Fruit fly (Drosophila melanogaster) whole organism, embryonic: ENCODE measurements around the gene Tbcc.

Experiments
- Blimp-1 ChIP-seq: fragments of 200-800 bp; sonication (Bioruptor generic); optimal IDR thresholded peaks from 3 replicates; lab custom pipeline; 2018; ENCODE audit warnings: missing biosample characterization, missing genetic modification characterization, mild to moderate bottlenecking, moderate library complexity, missing genetic modification reagents
- Bteb2 ChIP-seq: fragments of 200-800 bp; sonication (Bioruptor generic); optimal IDR thresholded peaks from 2 replicates; lab custom pipeline; 2016; ENCODE audit warnings: missing biosample characterization, missing genetic modification characterization
- CG1024 ChIP-seq: fragments of 200-800 bp; sonication (Bioruptor generic); IDR thresholded peaks from 2 replicates; pipeline ENCODE4 v1.3.6; 2022; ENCODE audit warnings: missing biosample characterization, missing genetic modification characterization
- CG10274 ChIP-seq: fragments of 200-800 bp; sonication (Bioruptor generic); optimal IDR thresholded peaks from 3 replicates; lab custom pipeline; 2017; ENCODE audit warnings: missing biosample characterization, mild to moderate bottlenecking, missing genetic modification characterization
- CG10321 ChIP-seq: fragments of 200-800 bp; sonication (Bioruptor generic); IDR thresholded peaks from 2 replicates; pipeline ENCODE4 v1.3.6; 2022; ENCODE audit warnings: missing biosample characterization, missing genetic modification characterization
- CG11093 ChIP-seq: fragments of 200-800 bp; sonication (Bioruptor generic); IDR thresholded peaks from 3 replicates; pipeline ENCODE4 v1.3.6; 2022; ENCODE audit warnings: missing biosample characterization, missing genetic modification characterization
- CG11398 ChIP-seq: fragments of 200-800 bp; sonication (Bioruptor generic); optimal IDR thresholded peaks from 2 replicates; lab custom pipeline; 2016; ENCODE audit warnings: missing biosample characterization, missing genetic modification characterization
- CG12769 ChIP-seq: fragments of 200-800 bp; sonication (Bioruptor generic); optimal IDR thresholded peaks from 2 replicates; lab custom pipeline; 2019; ENCODE audit warnings: missing biosample characterization, mild to moderate bottlenecking, missing genetic modification characterization, moderate library complexity
- CG13894 ChIP-seq: fragments of 200-800 bp; sonication (Bioruptor generic); optimal IDR thresholded peaks from 3 replicates; lab custom pipeline; 2018; ENCODE audit warnings: missing biosample characterization, mild to moderate bottlenecking, missing genetic modification characterization, moderate library complexity
- CG1602 ChIP-seq: fragments of 200-800 bp; sonication (Bioruptor generic); optimal IDR thresholded peaks from 3 replicates; lab custom pipeline; 2016; ENCODE audit warnings: missing biosample characterization, missing genetic modification characterization
- CG17361 ChIP-seq: fragments of 200-800 bp; sonication (Bioruptor generic); IDR thresholded peaks from 3 replicates; pipeline ENCODE4 v1.3.6; 2022; ENCODE audit warnings: missing biosample characterization, missing genetic modification characterization
- CG17802 ChIP-seq: fragments of 200-800 bp; sonication (Bioruptor generic); optimal IDR thresholded peaks from 2 replicates; lab custom pipeline; 2018; ENCODE audit warnings: missing biosample characterization, mild to moderate bottlenecking, missing genetic modification characterization, moderate library complexity
- CG2202 ChIP-seq: fragments of 200-800 bp; sonication (Bioruptor generic); optimal IDR thresholded peaks from 2 replicates; lab custom pipeline; 2018; ENCODE audit warnings: missing biosample characterization, mild to moderate bottlenecking, missing genetic modification characterization
- CG3407 ChIP-seq: fragments of 200-800 bp; sonication (Bioruptor generic); optimal IDR thresholded peaks from 2 replicates; lab custom pipeline; 2018; ENCODE audit warnings: missing biosample characterization, mild to moderate bottlenecking, missing genetic modification characterization
- CG4404 ChIP-seq: fragments of 200-800 bp; sonication (Bioruptor generic); IDR thresholded peaks from 2 replicates; pipeline ENCODE4 v1.3.6; 2022; ENCODE audit warnings: missing biosample characterization, missing genetic modification characterization
- CG4854 ChIP-seq: fragments of 200-800 bp; sonication (Bioruptor generic); optimal IDR thresholded peaks from 2 replicates; lab custom pipeline; 2016; ENCODE audit warnings: missing biosample characterization, missing genetic modification characterization, inconsistent platforms
- CG5953 ChIP-seq: fragments of 200-800 bp; sonication (Bioruptor generic); IDR thresholded peaks from 2 replicates; pipeline ENCODE4 v1.3.6; 2022; ENCODE audit warnings: missing biosample characterization, missing genetic modification characterization
- CG6689 ChIP-seq: fragments of 200-800 bp; sonication (Bioruptor generic); IDR thresholded peaks from 2 replicates; pipeline ENCODE4 v1.3.6; 2022; ENCODE audit warnings: missing biosample characterization, missing genetic modification characterization
- CG8944 ChIP-seq: fragments of 200-800 bp; sonication (Bioruptor generic); optimal IDR thresholded peaks from 3 replicates; lab custom pipeline; 2016; ENCODE audit warnings: missing biosample characterization, missing genetic modification characterization
- Dref ChIP-seq: fragments of 200-800 bp; sonication (Bioruptor generic); IDR thresholded peaks from 2 replicates; pipeline ENCODE4 v1.3.6; 2022; ENCODE audit warnings: missing biosample characterization, missing genetic modification characterization
- Fer2 ChIP-seq: fragments of 200-800 bp; sonication (Bioruptor generic); optimal IDR thresholded peaks from 2 replicates; lab custom pipeline; 2018; ENCODE audit warnings: missing biosample characterization, mild to moderate bottlenecking, missing genetic modification characterization, moderate library complexity
- GATAe ChIP-seq: fragments of 200-800 bp; sonication (Bioruptor generic); conservative IDR thresholded peaks from 2 replicates; pipeline ENCODE4 v1.3.6; 2022; ENCODE audit warnings: missing biosample characterization, missing genetic modification characterization
- HmgD ChIP-seq: fragments of 200-800 bp; sonication (Bioruptor generic); optimal IDR thresholded peaks from 3 replicates; lab custom pipeline; 2016; ENCODE audit warnings: missing biosample characterization, missing genetic modification characterization
- Hr3 ChIP-seq: fragments of 200-800 bp; sonication (Bioruptor generic); optimal IDR thresholded peaks from 3 replicates; lab custom pipeline; 2016; ENCODE audit warnings: missing biosample characterization, missing genetic modification characterization
- Hsf ChIP-seq: fragments of 200-800 bp; sonication (Bioruptor generic); optimal IDR thresholded peaks from 3 replicates; lab custom pipeline; 2016; ENCODE audit warnings: missing biosample characterization, missing genetic modification characterization
- MESR4 ChIP-seq: fragments of 200-800 bp; sonication (Bioruptor generic); optimal IDR thresholded peaks from 2 replicates; lab custom pipeline; 2018; ENCODE audit warnings: missing biosample characterization, mild to moderate bottlenecking, missing genetic modification characterization, moderate library complexity
- Med ChIP-seq: fragments of 200-800 bp; sonication (Bioruptor generic); peaks from one replicate; lab custom pipeline; 2016; ENCODE audit warnings: missing biosample characterization, missing genetic modification characterization, mild to moderate bottlenecking, inconsistent platforms, moderate library complexity
- Sry-δ ChIP-seq: fragments of 200-800 bp; sonication (Bioruptor generic); optimal IDR thresholded peaks from 2 replicates; lab custom pipeline; 2016; ENCODE audit warnings: missing biosample characterization, missing genetic modification characterization
- Trl ChIP-seq, 3 experiments: fragments of >200 bp in 2 of 3; fragments of 200-800 bp in 1 of 3; sonication (Bioruptor generic) in 1 of 3; optimal IDR thresholded peaks; 2 replicates in 1 of 3; 3 replicates in 2 of 3; lab custom pipeline; 2016 to 2017; ENCODE audit warnings: missing biosample characterization in 1 of 3, missing genetic modification characterization in 1 of 3
- ab ChIP-seq: fragments of 200-800 bp; sonication (Bioruptor generic); optimal IDR thresholded peaks from 2 replicates; lab custom pipeline; 2016; ENCODE audit warnings: missing biosample characterization, missing genetic modification characterization
- az2 ChIP-seq: fragments of 200-800 bp; sonication (Bioruptor generic); optimal IDR thresholded peaks from 3 replicates; lab custom pipeline; 2016; ENCODE audit warnings: missing biosample characterization, missing genetic modification characterization
- corto ChIP-seq: fragments of 200-800 bp; sonication (Bioruptor generic); optimal IDR thresholded peaks from 2 replicates; lab custom pipeline; 2016; ENCODE audit warnings: missing biosample characterization, mild to moderate bottlenecking, missing genetic modification characterization, moderate library complexity
- en ChIP-seq: fragments of 200-800 bp; sonication (Bioruptor generic); optimal IDR thresholded peaks from 2 replicates; lab custom pipeline; 2016; ENCODE audit warnings: missing biosample characterization, missing genetic modification characterization
- eve ChIP-seq, 2 experiments: fragments of >200 bp; optimal IDR thresholded peaks; 2 replicates each; lab custom pipeline; 2017; ENCODE audit warnings: missing biosample characterization in 2 of 2, missing genetic modification characterization in 2 of 2
- gcm ChIP-seq: fragments of 200-800 bp; sonication (Bioruptor generic); optimal IDR thresholded peaks from 2 replicates; lab custom pipeline; 2019; ENCODE audit warnings: missing biosample characterization, mild to moderate bottlenecking, missing genetic modification characterization, moderate library complexity
- gfzf ChIP-seq: fragments of 200-800 bp; sonication (Bioruptor generic); optimal IDR thresholded peaks from 2 replicates; lab custom pipeline; 2016; ENCODE audit warnings: missing biosample characterization, mild to moderate bottlenecking, missing genetic modification characterization, moderate library complexity
- h ChIP-seq: fragments of >200 bp; optimal IDR thresholded peaks from 2 replicates; lab custom pipeline; 2017
- her ChIP-seq: fragments of 200-800 bp; sonication (Bioruptor generic); optimal IDR thresholded peaks from 2 replicates; lab custom pipeline; 2016; ENCODE audit warnings: missing biosample characterization, missing genetic modification characterization
- jumu ChIP-seq: fragments of 200-800 bp; sonication (Bioruptor generic); optimal IDR thresholded peaks from 3 replicates; lab custom pipeline; 2016; ENCODE audit warnings: missing biosample characterization, missing genetic modification characterization
- kah ChIP-seq: fragments of 200-800 bp; sonication (Bioruptor generic); optimal IDR thresholded peaks from 2 replicates; lab custom pipeline; 2018; ENCODE audit warnings: missing biosample characterization, mild to moderate bottlenecking, missing genetic modification characterization
- klu ChIP-seq: fragments of 200-800 bp; sonication (Bioruptor generic); IDR thresholded peaks from 2 replicates; pipeline ENCODE4 v1.3.6; 2022; ENCODE audit warnings: missing biosample characterization, missing genetic modification characterization
- knrl ChIP-seq: fragments of 200-800 bp; sonication (Bioruptor generic); IDR thresholded peaks from 3 replicates; pipeline ENCODE4 v1.3.6; 2022; ENCODE audit warnings: missing biosample characterization, missing genetic modification characterization; ENCODE audit not compliant: partially characterized antibody
- lov ChIP-seq, 2 experiments: fragments of 200-800 bp in 1 of 2; fragments of >200 bp in 1 of 2; sonication (Bioruptor generic) in 1 of 2; IDR thresholded peaks in 1 of 2; optimal IDR thresholded peaks in 1 of 2; 2 replicates in 1 of 2; 3 replicates in 1 of 2; pipeline versions ENCODE4 v1.3.6 to Lab custom; 2017 to 2022; ENCODE audit warnings: missing biosample characterization in 1 of 2, missing genetic modification characterization in 1 of 2
- nerfin-2 ChIP-seq: fragments of 200-800 bp; sonication (Bioruptor generic); IDR thresholded peaks from 2 replicates; pipeline ENCODE4 v1.3.6; 2022; ENCODE audit warnings: missing biosample characterization, missing genetic modification characterization; ENCODE audit not compliant: partially characterized antibody
- ranshi ChIP-seq: fragments of 200-800 bp; sonication (Bioruptor generic); IDR thresholded peaks from 2 replicates; pipeline ENCODE4 v1.3.6; 2022; ENCODE audit warnings: missing biosample characterization, missing genetic modification characterization
- seq ChIP-seq: fragments of 200-800 bp; sonication (Bioruptor generic); IDR thresholded peaks from 2 replicates; pipeline ENCODE4 v1.3.6; 2022; ENCODE audit warnings: missing biosample characterization, missing genetic modification characterization
- sim ChIP-seq: fragments of 200-800 bp; sonication (Bioruptor generic); IDR thresholded peaks from 2 replicates; pipeline ENCODE4 v1.3.6; 2022; ENCODE audit warnings: missing biosample characterization, missing genetic modification characterization
- tll ChIP-seq, 2 experiments: fragments of 200-800 bp in 1 of 2; fragments of >200 bp in 1 of 2; sonication (Bioruptor generic) in 1 of 2; optimal IDR thresholded peaks; 2 replicates each; lab custom pipeline; 2017 to 2019; ENCODE audit warnings: missing biosample characterization in 2 of 2, missing genetic modification characterization in 2 of 2, mild to moderate bottlenecking in 1 of 2, moderate library complexity in 1 of 2
- tna ChIP-seq: fragments of 200-800 bp; sonication (Bioruptor generic); IDR thresholded peaks from 2 replicates; pipeline ENCODE4 v1.3.6; 2022; ENCODE audit warnings: missing biosample characterization, missing genetic modification characterization; ENCODE audit not compliant: partially characterized antibody
- tup ChIP-seq: fragments of 200-800 bp; sonication (Bioruptor generic); optimal IDR thresholded peaks from 2 replicates; lab custom pipeline; 2016; ENCODE audit warnings: missing biosample characterization, mild to moderate bottlenecking, missing genetic modification characterization, moderate library complexity

Gene Tbcc

DNA sequence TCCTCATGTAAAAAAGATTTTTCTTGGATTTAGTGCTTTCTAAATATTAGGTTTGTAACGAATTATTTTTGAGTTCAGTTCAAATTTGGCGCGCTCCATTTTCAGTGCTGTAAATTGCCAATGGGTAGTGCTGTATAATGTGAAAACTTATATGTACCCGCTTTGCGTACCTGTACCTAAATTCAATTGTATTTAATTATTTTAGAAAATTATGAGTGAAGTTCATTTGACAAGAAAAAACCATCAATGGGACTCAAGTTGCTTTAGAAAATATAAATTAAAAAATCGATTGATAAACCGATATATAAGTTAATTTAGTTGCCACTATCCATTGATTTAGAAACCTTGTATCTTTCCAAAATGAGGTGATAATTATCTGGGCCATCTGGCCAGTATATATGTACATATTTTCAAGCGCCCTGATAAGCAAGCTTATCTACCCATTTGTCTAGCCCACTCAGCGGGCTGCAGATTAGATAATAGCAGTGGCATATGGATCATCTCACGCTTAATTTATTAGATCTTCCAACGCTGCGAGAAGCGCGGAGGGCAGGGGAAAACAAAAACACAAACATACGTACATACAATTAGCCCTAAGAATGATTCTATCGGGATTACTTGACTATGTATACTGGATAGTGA lies 36.7 kb upstream of the Tbcc start (continued):
- TF ChIP-seq gcm (peak; percentile 26), tna (no peak), h (lab: Kevin White, UChicago) (no peak), CG12769 (tag; lab: Kevin White, UChicago) (no peak), CG5953 (no peak), knrl (GFP tag; lab: Robert Waterston, UW) (no peak), Hr3 (peak; percentile 12), GATAe (peak; percentile 82), tll (GFP tag; optimal IDR thresholded peaks at IDR 0.05; lab: Kevin White, UChicago) (no peak), CG8944 (GFP tag; lab: Kevin White, UChicago) (no peak), ab (no peak), CG3407 (GFP tag; lab: Kevin White, UChicago) (peak; percentile 13), HmgD (GFP tag; lab: Kevin White, UChicago) (no peak), CG1024 (GFP tag; lab: Robert Waterston, UW) (no peak), sim (GFP tag; lab: Robert Waterston, UW) (no peak), CG17802 (tag; lab: Kevin White, UChicago) (no peak), Fer2 (tag; lab: Kevin White, UChicago) (no peak), lov (optimal IDR thresholded peaks at IDR 0.05; lab: Kevin White, UChicago) (no peak), lov (GFP tag; IDR thresholded peaks at IDR 0.05; lab: Robert Waterston, UW) (no peak), CG10274 (no peak), nerfin-2 (no peak), Bteb2 (GFP tag; lab: Kevin White, UChicago) (peak; percentile 14), CG13894 (no peak), Blimp-1 (peak; percentile 24), seq (GFP tag; lab: Robert Waterston, UW) (no peak), eve (GFP tag; optimal IDR thresholded peaks at IDR 0.05; lab: Kevin White, UChicago) (no peak), klu (GFP tag; lab: Robert Waterston, UW) (no peak), her (no peak), Dref (no peak), tup (GFP tag; lab: Kevin White, UChicago) (no peak), Sry-δ (GFP tag; lab: Kevin White, UChicago) (no peak), ranshi (GFP tag; lab: Robert Waterston, UW) (no peak), Hsf (no peak), en (GFP tag; lab: Kevin White, UChicago) (no peak), Trl (optimal IDR thresholded peaks at IDR 0.05; lab: Kevin White, UChicago) (no peak), Trl (GFP tag; optimal IDR thresholded peaks at IDR 0.05; lab: Kevin White, UChicago) (peak; percentile 12), kah (GFP tag; lab: Kevin White, UChicago) (no peak), CG1602 (GFP tag; lab: Kevin White, UChicago) (no peak), jumu (GFP tag; lab: Kevin White, UChicago) (no peak), MESR4 (GFP tag; lab: Kevin White, UChicago) (peak; percentile 22), CG4854 (GFP tag; lab: Kevin White, UChicago) (no peak), Med (peak; percentile 85), gfzf (GFP tag; lab: Kevin White, UChicago) (no peak), CG2202 (no peak), CG11398 (GFP tag; lab: Kevin White, UChicago) (no peak), az2 (GFP tag; lab: Kevin White, UChicago) (peak; percentile 30), CG4404 (GFP tag; lab: Robert Waterston, UW) (no peak), CG10321 (GFP tag; lab: Robert Waterston, UW) (no peak), corto (GFP tag; lab: Kevin White, UChicago) (no peak), CG17361 (GFP tag; lab: Robert Waterston, UW) (0 out of 3 replicates have a peak, but pooled peaks have one; percentile 37), CG11093 (GFP tag; lab: Robert Waterston, UW) (no peak), CG6689 (GFP tag; lab: Robert Waterston, UW) (no peak)
